Fruit fly (Drosophila melanogaster): ENCODE data around the gene CG9512.

CG9512 gene

DNA sequence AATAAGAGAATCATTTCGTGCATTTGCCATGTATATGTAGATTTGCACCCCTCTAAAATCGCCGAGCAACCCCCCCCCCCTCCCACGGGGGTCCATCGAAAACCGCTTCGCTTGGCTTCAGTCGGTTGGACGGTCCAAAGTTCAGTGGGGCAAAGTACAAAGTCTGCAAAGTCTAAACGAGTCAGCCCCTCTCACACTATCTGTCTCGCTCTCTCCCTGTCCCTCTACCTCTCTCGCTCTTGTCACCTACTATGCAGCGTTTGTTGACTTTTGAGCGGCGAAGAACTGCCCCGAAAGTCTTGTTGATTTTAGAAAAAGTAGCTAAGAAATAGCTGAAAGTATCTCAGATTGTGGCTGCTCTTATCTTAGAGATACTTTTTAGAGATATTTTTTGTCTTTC, 42.0 kb upstream of the CG9512 start (continued):
- TF ChIP-seq toy (GFP tag; IDR thresholded peaks at IDR 0.05), result peak; percentile 41; the same call in 1 of the 2 replicates
- TF ChIP-seq CG13123 (GFP tag; optimal IDR thresholded peaks at IDR 0.05), result no peak
- TF ChIP-seq MTF-1 (GFP tag; optimal IDR thresholded peaks at IDR 0.05; ENCODE audit: borderline replicate concordance), result peak; percentile 77
- TF ChIP-seq Hr3 (GFP tag; optimal IDR thresholded peaks at IDR 0.05), result no peak
- peak; percentile 3 for TF ChIP-seq CG18619 (GFP tag; optimal IDR thresholded peaks at IDR 0.05)
- TF ChIP-seq Max (GFP tag; optimal IDR thresholded peaks at IDR 0.05), result no peak
- no peak for TF ChIP-seq sna (GFP tag; IDR thresholded peaks at IDR 0.05; ENCODE audit: partially characterized antibody)
- no peak for TF ChIP-seq CG3065 (GFP tag; optimal IDR thresholded peaks at IDR 0.05)
- TF ChIP-seq Sox102F (GFP tag; optimal IDR thresholded peaks at IDR 0.05), result no peak
- TF ChIP-seq CG10543 (GFP tag; optimal IDR thresholded peaks at IDR 0.05), result peak; percentile 82
- TF ChIP-seq CG1647 (GFP tag; optimal IDR thresholded peaks at IDR 0.05), result no peak
- TF ChIP-seq CG12219 (GFP tag; optimal IDR thresholded peaks at IDR 0.05), result peak; percentile 40
- TF ChIP-seq wek (GFP tag; optimal IDR thresholded peaks at IDR 0.05), result peak; percentile 46
- TF ChIP-seq Dbx (GFP tag; IDR thresholded peaks at IDR 0.05), result no peak
- peak; percentile 50 for TF ChIP-seq Nf-YC (tag; optimal IDR thresholded peaks at IDR 0.05)
- no peak for TF ChIP-seq HmgD (GFP tag; optimal IDR thresholded peaks at IDR 0.05)
- TF ChIP-seq sim (GFP tag; IDR thresholded peaks at IDR 0.05), result 0 out of 2 replicates have a peak, but pooled peaks have one; percentile 50
- TF ChIP-seq CG10565 (GFP tag; optimal IDR thresholded peaks at IDR 0.05), result no peak
- TF ChIP-seq ftz-f1 (GFP tag; optimal IDR thresholded peaks at IDR 0.05), result no peak
- 0 out of 2 replicates have a peak, but pooled peaks have one; percentile 17 for TF ChIP-seq peb (GFP tag; IDR thresholded peaks at IDR 0.05)
- no peak for TF ChIP-seq Lpt (GFP tag; optimal IDR thresholded peaks at IDR 0.05)
- peak; percentile 17 for TF ChIP-seq stwl (tag; optimal IDR thresholded peaks at IDR 0.05)
- peak; percentile 63 for TF ChIP-seq Sox100B (GFP tag; optimal IDR thresholded peaks at IDR 0.05)
- peak; percentile 35 for TF ChIP-seq D19A (tag; optimal IDR thresholded peaks at IDR 0.05)
- 0 out of 3 replicates have a peak, but pooled peaks have one; percentile 12 for TF ChIP-seq Aef1 (GFP tag; IDR thresholded peaks at IDR 0.05)
- peak; percentile 10; the same call in 1 of the 2 replicates for TF ChIP-seq CG1024 (GFP tag; IDR thresholded peaks at IDR 0.05)
- TF ChIP-seq CG2875 (GFP tag; optimal IDR thresholded peaks at IDR 0.05), result peak; percentile 21
- peak; percentile 53; the same call in 2 of the 3 replicates for TF ChIP-seq ci (GFP tag; IDR thresholded peaks at IDR 0.05)
- TF ChIP-seq lov (optimal IDR thresholded peaks at IDR 0.05), result no peak
- peak; percentile 67; the same call in 1 of the 3 replicates for TF ChIP-seq lov (GFP tag; IDR thresholded peaks at IDR 0.05)
- TF ChIP-seq CG17568 (GFP tag; optimal IDR thresholded peaks at IDR 0.05), result no peak
- TF ChIP-seq Bgb (GFP tag; IDR thresholded peaks at IDR 0.05; ENCODE audit: partially characterized antibody), result peak; percentile 23; the same call in 1 of the 2 replicates
- TF ChIP-seq klu (GFP tag; IDR thresholded peaks at IDR 0.05), result no peak
- TF ChIP-seq C15 (GFP tag; IDR thresholded peaks at IDR 0.05), result peak; percentile 46; the same call in 1 of the 3 replicates
- no peak; the same call in 1 of the 2 replicates for TF ChIP-seq Taf1 (GFP tag; IDR thresholded peaks at IDR 0.05)
- no peak for TF ChIP-seq Hsf (GFP tag; optimal IDR thresholded peaks at IDR 0.05)
- TF ChIP-seq phol (tag; optimal IDR thresholded peaks at IDR 0.05), result no peak
- TF ChIP-seq sd (tag; optimal IDR thresholded peaks at IDR 0.05), result peak; percentile 5
- peak; percentile 15 for TF ChIP-seq Dip3 (GFP tag; optimal IDR thresholded peaks at IDR 0.05)
- TF ChIP-seq tgo (GFP tag; IDR thresholded peaks at IDR 0.05), result no peak
- no peak for TF ChIP-seq CG8388 (GFP tag; optimal IDR thresholded peaks at IDR 0.05)
- no peak for TF ChIP-seq Hr39 (optimal IDR thresholded peaks at IDR 0.05)
- peak; percentile 58; the same call in 1 of the 2 replicates for TF ChIP-seq NFAT (GFP tag; IDR thresholded peaks at IDR 0.05)
- no peak for TF ChIP-seq CG8924 (tag; optimal IDR thresholded peaks at IDR 0.05)
- 0 out of 3 replicates have a peak, but pooled peaks have one; percentile 22 for TF ChIP-seq zfh1 (GFP tag; IDR thresholded peaks at IDR 0.05)
- no peak for TF ChIP-seq CG32772 (GFP tag; IDR thresholded peaks at IDR 0.05)
- no peak for TF ChIP-seq ERR (GFP tag; optimal IDR thresholded peaks at IDR 0.05)
- TF ChIP-seq CG11723 (GFP tag; optimal IDR thresholded peaks at IDR 0.05), result peak; percentile 60
- TF ChIP-seq Hmx (GFP tag; optimal IDR thresholded peaks at IDR 0.05), result no peak
- TF ChIP-seq mirr (GFP tag; optimal IDR thresholded peaks at IDR 0.05), result peak; percentile 96
- no peak for TF ChIP-seq pnt (GFP tag; optimal IDR thresholded peaks at IDR 0.05)
- TF ChIP-seq Antp (GFP tag; optimal IDR thresholded peaks at IDR 0.05), result no peak
